Worm (Caenorhabditis elegans): ENCODE results near the gene F09E5.8.

ce11 chrII:5339547-5339946 is 10.9 kb upstream of the F09E5.8 start:
- TF ChIP-seq unc-39 (tag; optimal IDR thresholded peaks at IDR 0.05) (no peak), lin-13 (tag; optimal IDR thresholded peaks at IDR 0.05) (no peak)

Data from whole organism, mixed stage, embryonic.